Worm (Caenorhabditis elegans) whole organism, L2 larva: ENCODE data around the gene F54C9.3.

ENCODE experiments used
- F13H6.1 ChIP-seq: sonication (generic microtip); optimal IDR thresholded peaks from 2 replicates; lab custom pipeline; 2016; ENCODE audit warnings: missing genetic modification characterization, missing compliant biosample characterization
- R02D3.7 ChIP-seq: fragments of 150-350 bp; optimal IDR thresholded peaks from 2 replicates; lab custom pipeline; 2014; ENCODE audit warnings: missing biosample characterization, missing genetic modification characterization
- alr-1 ChIP-seq: fragments of 150-350 bp; optimal IDR thresholded peaks from 2 replicates; lab custom pipeline; 2014; ENCODE audit warnings: missing biosample characterization, missing genetic modification characterization
- aly-2 ChIP-seq: fragments of 150-350 bp; optimal IDR thresholded peaks from 2 replicates; lab custom pipeline; 2014; ENCODE audit warnings: missing biosample characterization, missing genetic modification characterization
- ama-1 ChIP-seq: fragments of 150-350 bp; optimal IDR thresholded peaks from 2 replicates; lab custom pipeline; 2018; ENCODE audit warnings: inconsistent platforms
- blmp-1 ChIP-seq: sonication (generic microtip); optimal IDR thresholded peaks from 2 replicates; lab custom pipeline; 2017; ENCODE audit warnings: missing genetic modification characterization, mild to moderate bottlenecking, missing compliant biosample characterization, antibody characterized with exemption, moderate library complexity; ENCODE audit not compliant: insufficient read depth
- ceh-82 ChIP-seq: fragments of 150-350 bp; optimal IDR thresholded peaks from 2 replicates; lab custom pipeline; 2014; ENCODE audit warnings: missing biosample characterization, missing genetic modification characterization
- crh-2 ChIP-seq: sonication (generic microtip); optimal IDR thresholded peaks from 2 replicates; lab custom pipeline; 2017; ENCODE audit warnings: missing biosample characterization, missing genetic modification characterization
- dmd-4 ChIP-seq: sonication (generic microtip); optimal IDR thresholded peaks from 2 replicates; lab custom pipeline; 2017; ENCODE audit warnings: missing biosample characterization, missing genetic modification characterization
- egl-27 ChIP-seq: sonication (generic microtip); optimal IDR thresholded peaks from 3 replicates; lab custom pipeline; 2017; ENCODE audit warnings: missing biosample characterization, missing genetic modification reagents, missing genetic modification characterization
- elt-1 ChIP-seq: fragments of 150-350 bp; optimal IDR thresholded peaks from 2 replicates; lab custom pipeline; 2014; ENCODE audit warnings: missing biosample characterization, missing genetic modification characterization
- fos-1 ChIP-seq: fragments of 150-350 bp; optimal IDR thresholded peaks from 2 replicates; lab custom pipeline; 2014; ENCODE audit warnings: missing biosample characterization, missing genetic modification characterization
- gmeb-1 ChIP-seq: fragments of 150-350 bp; optimal IDR thresholded peaks from 2 replicates; lab custom pipeline; 2014; ENCODE audit warnings: missing biosample characterization, missing genetic modification characterization
- lsy-2 ChIP-seq, 2 experiments: fragments of 150-350 bp in 1 of 2; sonication (generic microtip) in 1 of 2; optimal IDR thresholded peaks; 2 replicates each; lab custom pipeline; 2014 to 2017; ENCODE audit warnings: missing biosample characterization in 2 of 2, missing genetic modification characterization in 2 of 2
- mab-5 ChIP-seq: fragments of 150-350 bp; optimal IDR thresholded peaks from 2 replicates; lab custom pipeline; 2014; ENCODE audit warnings: missing biosample characterization, missing genetic modification characterization
- mbf-1 ChIP-seq: sonication (generic microtip); optimal IDR thresholded peaks from 2 replicates; lab custom pipeline; 2017; ENCODE audit warnings: missing biosample characterization, missing genetic modification characterization
- mdl-1 ChIP-seq, 2 experiments: fragments of 150-350 bp in 1 of 2; sonication (generic microtip) in 1 of 2; optimal IDR thresholded peaks; 2 replicates each; lab custom pipeline; 2017; ENCODE audit warnings: missing biosample characterization in 2 of 2, missing genetic modification characterization in 2 of 2
- nhr-10 ChIP-seq: sonication (generic microtip); optimal IDR thresholded peaks from 2 replicates; lab custom pipeline; 2017; ENCODE audit warnings: missing biosample characterization, missing genetic modification characterization
- nhr-11 ChIP-seq: fragments of 150-350 bp; optimal IDR thresholded peaks from 2 replicates; lab custom pipeline; 2014; ENCODE audit warnings: missing biosample characterization, missing genetic modification characterization
- nhr-6 ChIP-seq: fragments of 150-350 bp; optimal IDR thresholded peaks from 2 replicates; lab custom pipeline; 2014; ENCODE audit warnings: missing biosample characterization, missing genetic modification characterization
- nhr-77 ChIP-seq: fragments of 150-350 bp; optimal IDR thresholded peaks from 2 replicates; lab custom pipeline; 2014; ENCODE audit warnings: missing biosample characterization, missing genetic modification characterization
- sem-4 ChIP-seq: fragments of 150-350 bp; optimal IDR thresholded peaks from 2 replicates; lab custom pipeline; 2014; ENCODE audit warnings: missing biosample characterization, missing genetic modification reagents, missing genetic modification characterization
- sma-3 ChIP-seq: sonication (generic microtip); optimal IDR thresholded peaks from 2 replicates; lab custom pipeline; 2016; ENCODE audit warnings: missing genetic modification reagents, missing genetic modification characterization, missing compliant biosample characterization
- sma-9 ChIP-seq, 2 experiments: fragments of 150-350 bp in 1 of 2; sonication (generic microtip) in 1 of 2; optimal IDR thresholded peaks; 2 replicates each; lab custom pipeline; 2014 to 2016; ENCODE audit warnings: missing genetic modification characterization in 2 of 2, mild to moderate bottlenecking in 1 of 2, missing biosample characterization in 1 of 2, missing compliant biosample characterization in 1 of 2, missing genetic modification reagents in 1 of 2, moderate library complexity in 1 of 2
- snpc-4 ChIP-seq: fragments of 150-350 bp; optimal IDR thresholded peaks from 2 replicates; lab custom pipeline; 2014; ENCODE audit warnings: missing biosample characterization, missing genetic modification characterization
- unc-39 ChIP-seq: fragments of 150-350 bp; optimal IDR thresholded peaks from 2 replicates; lab custom pipeline; 2014; ENCODE audit warnings: missing biosample characterization, missing genetic modification characterization
- unc-62 ChIP-seq: fragments of 150-350 bp; optimal IDR thresholded peaks from 2 replicates; lab custom pipeline; 2014; ENCODE audit warnings: missing biosample characterization, missing genetic modification reagents, missing genetic modification characterization
- zag-1 ChIP-seq: fragments of 150-350 bp; optimal IDR thresholded peaks from 2 replicates; lab custom pipeline; 2014; ENCODE audit warnings: missing biosample characterization, missing genetic modification characterization
- ztf-1 ChIP-seq: fragments of 200-800 bp; sonication (Bioruptor generic); conservative IDR thresholded peaks from 2 replicates; pipeline ENCODE4 v1.3.6; 2022; ENCODE audit warnings: missing genetic modification characterization, missing compliant biosample characterization
- ztf-11 ChIP-seq: sonication (generic microtip); optimal IDR thresholded peaks from 2 replicates; lab custom pipeline; 2017; ENCODE audit warnings: missing biosample characterization, missing genetic modification characterization

Gene F54C9.3

ce11 chrII:8566806-8567266 is at the start of gene F54C9.3:
Gene F54C9.3, minus strand, starts transcription at chrII:8566856.
- TF ChIP-seq sma-9 (GFP tag; optimal IDR thresholded peaks at IDR 0.05; lab: Kevin White, UChicago) (peak; percentile 13), sma-9 (tag; optimal IDR thresholded peaks at IDR 0.05; lab: Kevin White, UChicago) (no peak), R02D3.7 (tag; lab: Kevin White, UChicago) (no peak), lsy-2 (tag; optimal IDR thresholded peaks at IDR 0.05; lab: Kevin White, UChicago) (peak in 1 of 2 experiments; percentile 11), gmeb-1 (tag; lab: Kevin White, UChicago) (peak; percentile 41), F13H6.1 (tag; lab: Kevin White, UChicago) (peak; percentile 46), elt-1 (tag; lab: Kevin White, UChicago) (no peak), mbf-1 (no peak), fos-1 (tag; lab: Kevin White, UChicago) (peak; percentile 98), crh-2 (peak; percentile 54), nhr-77 (tag; lab: Kevin White, UChicago) (no peak), unc-62 (GFP tag; lab: Kevin White, UChicago) (no peak)

DNA sequence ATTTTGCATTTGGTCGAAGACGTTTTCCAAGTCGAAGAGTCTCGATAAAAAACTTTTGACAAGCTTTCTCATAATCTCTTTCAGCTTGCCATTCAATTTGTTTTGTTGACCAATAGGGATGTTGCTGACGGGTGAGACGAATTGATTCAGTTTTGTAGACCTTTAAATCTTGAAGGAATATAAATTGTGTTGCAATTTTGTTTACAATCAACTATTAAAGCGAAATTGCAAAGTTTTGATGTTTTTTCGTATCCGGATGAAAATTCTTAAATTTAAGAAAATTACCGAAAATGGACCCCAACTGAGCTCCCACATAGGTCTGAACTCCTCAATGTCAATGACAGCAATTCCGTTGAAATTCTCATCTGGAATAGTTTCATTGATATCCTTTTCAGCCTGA is 49.5 kb upstream of the F54C9.3 start:
- no peak for TF ChIP-seq zag-1
- TF ChIP-seq nhr-11 (tag; lab: Kevin White, UChicago): no peak
- no peak for TF ChIP-seq fos-1 (tag; lab: Kevin White, UChicago)
- no peak for TF ChIP-seq ztf-1 (GFP tag; lab: Robert Waterston, UW)
- TF ChIP-seq elt-1 (tag; lab: Kevin White, UChicago): no peak
- no peak for TF ChIP-seq ztf-11

- TF ChIP-seq egl-27 (tag; lab: Kevin White, UChicago) (no peak), nhr-10 (tag; lab: Kevin White, UChicago) (no peak), aly-2 (tag; lab: Kevin White, UChicago) (no peak), dmd-4 (tag; lab: Kevin White, UChicago) (no peak), unc-39 (tag; lab: Kevin White, UChicago) (no peak), sma-9 (GFP tag; optimal IDR thresholded peaks at IDR 0.05; lab: Kevin White, UChicago) (no peak), sma-9 (tag; optimal IDR thresholded peaks at IDR 0.05; lab: Kevin White, UChicago) (no peak), ceh-82 (tag; lab: Kevin White, UChicago) (no peak), mbf-1 (no peak), gmeb-1 (tag; lab: Kevin White, UChicago) (no peak), alr-1 (no peak), nhr-6 (no peak)
These were observed 45.8 kb upstream of the F54C9.3 start, which contains the start of gene T22C8.1 for ce11 chrII:8612470-8612869. Gene T22C8.1, plus strand, starts transcription at chrII:8612770.

- TF ChIP-seq R02D3.7 (tag; lab: Kevin White, UChicago) (no peak), ceh-82 (tag; lab: Kevin White, UChicago) (no peak), sem-4 (tag; lab: Kevin White, UChicago) (no peak), blmp-1 (tag; lab: Kevin White, UChicago) (no peak), sma-3 (GFP tag; lab: Kevin White, UChicago) (no peak), gmeb-1 (tag; lab: Kevin White, UChicago) (no peak), fos-1 (tag; lab: Kevin White, UChicago) (no peak)
These were observed 44.7 kb upstream of the F54C9.3 start for ce11 chrII:8611330-8611729.

ce11 chrII:8610585-8610984 is 43.9 kb upstream of the F54C9.3 start:
- no peak for TF ChIP-seq ama-1 (lab: Kevin White, UChicago)
- no peak for TF ChIP-seq R02D3.7 (tag; lab: Kevin White, UChicago)

DNA sequence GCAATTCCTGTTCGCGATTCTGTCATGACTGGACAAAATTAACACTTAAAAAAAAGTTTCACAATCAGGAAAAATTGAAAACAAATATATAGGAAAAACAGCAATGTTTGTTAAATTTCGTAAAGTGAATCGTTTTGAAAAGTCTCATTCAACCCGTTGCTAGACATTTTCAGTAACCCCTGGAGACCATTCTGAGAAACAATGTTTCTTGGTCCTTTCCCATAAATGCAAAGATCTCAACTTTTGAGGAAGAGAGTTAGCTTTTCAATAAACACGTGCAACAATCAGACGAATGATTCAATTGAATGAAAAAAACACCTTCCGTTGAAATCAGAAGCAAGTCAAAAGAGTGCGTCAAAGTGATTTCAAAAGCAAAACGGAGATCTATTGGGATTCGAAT is 43.4 kb upstream of the F54C9.3 start, which contains the start of gene F28C6.9:
Gene F28C6.9 (minus strand): TSS at position 101 of the 400 bp plus-strand sequence.
- TF ChIP-seq nhr-6: no peak
- no peak for TF ChIP-seq sma-9 (GFP tag; optimal IDR thresholded peaks at IDR 0.05; lab: Kevin White, UChicago)
- TF ChIP-seq sma-9 (tag; optimal IDR thresholded peaks at IDR 0.05; lab: Kevin White, UChicago): no peak
- TF ChIP-seq ama-1 (lab: Kevin White, UChicago): no peak

DNA sequence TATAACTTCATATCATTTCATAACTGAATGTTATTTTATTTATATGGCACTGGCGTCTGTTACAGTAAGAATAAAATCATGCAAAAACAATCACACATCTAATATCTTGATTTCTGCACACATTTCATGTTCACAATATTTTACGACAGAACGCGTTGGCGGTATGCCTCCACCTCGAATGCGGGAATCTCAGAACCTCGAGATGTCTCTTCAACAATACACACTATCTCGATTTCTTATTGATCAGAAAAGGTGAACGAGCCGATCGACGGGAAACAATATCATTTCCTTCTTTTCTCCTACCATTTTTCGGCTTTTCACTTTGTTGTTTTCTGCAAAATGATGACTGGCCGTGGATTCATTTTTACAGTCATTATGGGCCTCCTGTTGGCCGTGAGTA is 41.0 kb upstream of the F54C9.3 start, which contains the start of gene F28C6.10:
Gene F28C6.10 (plus strand): TSS at position 301 of the 400 bp plus-strand sequence.
- TF ChIP-seq R02D3.7 (tag; lab: Kevin White, UChicago) (no peak), mab-5 (tag; lab: Kevin White, UChicago) (no peak), mdl-1 (tag; optimal IDR thresholded peaks at IDR 0.05; lab: Kevin White, UChicago) (no peak), ama-1 (lab: Kevin White, UChicago) (no peak), snpc-4 (tag; lab: Kevin White, UChicago) (no peak), elt-1 (tag; lab: Kevin White, UChicago) (no peak)
